Worm (Caenorhabditis elegans) whole organism, L1 larva: ENCODE measurements around the gene F38G1.3.

Experiments
- aha-1 ChIP-seq: fragments of 150-350 bp; optimal IDR thresholded peaks from 2 replicates; lab custom pipeline; 2014; ENCODE audit warnings: missing biosample characterization, missing genetic modification characterization
- ama-1 ChIP-seq: fragments of 150-350 bp; optimal IDR thresholded peaks from 2 replicates; lab custom pipeline; 2014
- blmp-1 ChIP-seq: fragments of 150-350 bp; optimal IDR thresholded peaks from 2 replicates; lab custom pipeline; 2014; ENCODE audit warnings: missing biosample characterization, missing genetic modification characterization
- ceh-63 ChIP-seq: fragments of 200-800 bp; sonication (Bioruptor generic); optimal IDR thresholded peaks from 2 replicates; lab custom pipeline; 2018; ENCODE audit warnings: mild to moderate bottlenecking, missing genetic modification characterization, missing compliant biosample characterization
- ceh-8 ChIP-seq: fragments of 200-800 bp; sonication (Bioruptor generic); optimal IDR thresholded peaks from 2 replicates; lab custom pipeline; 2018; ENCODE audit warnings: mild to moderate bottlenecking, missing genetic modification characterization, moderate library complexity, missing compliant biosample characterization
- ceh-88 ChIP-seq: fragments of 200-800 bp; sonication (Bioruptor generic); IDR thresholded peaks from 2 replicates; pipeline ENCODE4 v1.3.6; 2022; ENCODE audit warnings: missing genetic modification characterization, missing compliant biosample characterization
- ceh-90 ChIP-seq: sonication (generic microtip); optimal IDR thresholded peaks from 2 replicates; lab custom pipeline; 2016; ENCODE audit warnings: missing genetic modification characterization, missing compliant biosample characterization
- ces-1 ChIP-seq: fragments of 150-350 bp; optimal IDR thresholded peaks from 2 replicates; lab custom pipeline; 2014; ENCODE audit warnings: missing biosample characterization, missing genetic modification reagents, missing genetic modification characterization
- dsc-1 ChIP-seq: sonication (generic microtip); optimal IDR thresholded peaks from 2 replicates; lab custom pipeline; 2016; ENCODE audit warnings: mild to moderate bottlenecking, missing genetic modification characterization, missing compliant biosample characterization
- efl-1 ChIP-seq, 4 experiments: fragments of 150-350 bp; optimal IDR thresholded peaks in 3 of 4; peaks in 1 of 4; 1 replicate in 1 of 4; 2 replicates in 3 of 4; lab custom pipeline; 2014; ENCODE audit warnings: missing biosample characterization in 2 of 4, missing genetic modification characterization in 2 of 4, missing genetic modification reagents in 2 of 4
- egl-27 ChIP-seq, 2 experiments: fragments of 150-350 bp in 1 of 2; sonication (generic microtip); optimal IDR thresholded peaks; 3 replicates each; lab custom pipeline; 2017 to 2018; ENCODE audit warnings: missing biosample characterization in 2 of 2, missing genetic modification characterization in 2 of 2, missing genetic modification reagents in 2 of 2
- elt-2 ChIP-seq: sonication (generic microtip); optimal IDR thresholded peaks from 2 replicates; lab custom pipeline; 2016; ENCODE audit warnings: missing genetic modification characterization, mild to moderate bottlenecking, inconsistent platforms, missing compliant biosample characterization, missing genetic modification reagents
- elt-3 ChIP-seq, 6 experiments: fragments of 150-350 bp in 1 of 6; sonication (generic microtip); optimal IDR thresholded peaks; 2 replicates each; lab custom pipeline; 2017 to 2018; ENCODE audit warnings: missing biosample characterization in 6 of 6, missing genetic modification characterization in 6 of 6, inconsistent platforms in 1 of 6
- hlh-4 ChIP-seq: sonication (generic microtip); optimal IDR thresholded peaks from 2 replicates; lab custom pipeline; 2016; ENCODE audit warnings: mild to moderate bottlenecking, missing genetic modification characterization, missing compliant biosample characterization
- hpl-2 ChIP-seq: fragments of 150-350 bp; optimal IDR thresholded peaks from 2 replicates; lab custom pipeline; 2014; ENCODE audit warnings: missing biosample characterization, missing genetic modification reagents, missing genetic modification characterization
- irx-1 ChIP-seq: sonication (generic microtip); optimal IDR thresholded peaks from 2 replicates; lab custom pipeline; 2016; ENCODE audit warnings: missing genetic modification characterization, missing compliant biosample characterization
- lin-13 ChIP-seq: fragments of 150-350 bp; optimal IDR thresholded peaks from 2 replicates; lab custom pipeline; 2014; ENCODE audit warnings: missing biosample characterization, missing genetic modification reagents, missing genetic modification characterization
- lin-14 ChIP-seq: fragments of 200-800 bp; sonication (Bioruptor generic); optimal IDR thresholded peaks from 2 replicates; lab custom pipeline; 2018; ENCODE audit warnings: mild to moderate bottlenecking, missing genetic modification characterization, moderate library complexity, missing compliant biosample characterization
- lin-35 ChIP-seq, 2 experiments: fragments of 150-350 bp; optimal IDR thresholded peaks; 2 replicates each; lab custom pipeline; 2014; ENCODE audit warnings: missing biosample characterization in 2 of 2, missing genetic modification characterization in 2 of 2, missing genetic modification reagents in 2 of 2
- lir-3 ChIP-seq: sonication (generic microtip); optimal IDR thresholded peaks from 2 replicates; lab custom pipeline; 2016; ENCODE audit warnings: mild to moderate bottlenecking, missing genetic modification characterization, moderate library complexity, missing compliant biosample characterization; ENCODE audit not compliant: poor library complexity
- lsy-2 ChIP-seq, 2 experiments: fragments of 150-350 bp; optimal IDR thresholded peaks; 2 replicates each; lab custom pipeline; 2014; ENCODE audit warnings: missing biosample characterization in 2 of 2, missing genetic modification characterization in 2 of 2
- mdl-1 ChIP-seq, 2 experiments: fragments of 150-350 bp; optimal IDR thresholded peaks; 2 replicates each; lab custom pipeline; 2014 to 2017; ENCODE audit warnings: missing biosample characterization in 2 of 2, missing genetic modification characterization in 2 of 2, inconsistent platforms in 1 of 2
- mep-1 ChIP-seq: fragments of 150-350 bp; optimal IDR thresholded peaks from 2 replicates; lab custom pipeline; 2014; ENCODE audit warnings: missing biosample characterization, missing genetic modification characterization
- nhr-11 ChIP-seq: fragments of 150-350 bp; optimal IDR thresholded peaks from 2 replicates; lab custom pipeline; 2014; ENCODE audit warnings: missing biosample characterization, missing genetic modification characterization
- nhr-20 ChIP-seq: sonication (generic microtip); optimal IDR thresholded peaks from 2 replicates; lab custom pipeline; 2016; ENCODE audit warnings: mild to moderate bottlenecking, missing genetic modification characterization, missing compliant biosample characterization
- nhr-28 ChIP-seq: fragments of 150-350 bp; optimal IDR thresholded peaks from 2 replicates; lab custom pipeline; 2014; ENCODE audit warnings: missing biosample characterization, missing genetic modification characterization
- nhr-71 ChIP-seq: sonication (generic microtip); optimal IDR thresholded peaks from 2 replicates; lab custom pipeline; 2016; ENCODE audit warnings: mild to moderate bottlenecking, missing genetic modification characterization, moderate library complexity, missing compliant biosample characterization
- nhr-77 ChIP-seq: fragments of 150-350 bp; optimal IDR thresholded peaks from 2 replicates; lab custom pipeline; 2014; ENCODE audit warnings: missing biosample characterization, missing genetic modification characterization
- nhr-85 ChIP-seq: sonication (generic microtip); peaks from one replicate; lab custom pipeline; 2016; ENCODE audit warnings: missing genetic modification characterization, inconsistent platforms, missing compliant biosample characterization
- nhr-90 ChIP-seq: sonication (generic microtip); optimal IDR thresholded peaks from 2 replicates; lab custom pipeline; 2016; ENCODE audit warnings: mild to moderate bottlenecking, missing genetic modification characterization, missing compliant biosample characterization; ENCODE audit not compliant: poor library complexity
- pag-3 ChIP-seq: sonication (generic microtip); optimal IDR thresholded peaks from 2 replicates; lab custom pipeline; 2017; ENCODE audit warnings: missing genetic modification characterization, mild to moderate bottlenecking, missing compliant biosample characterization, antibody characterized with exemption, borderline replicate concordance; ENCODE audit not compliant: insufficient read depth
- pax-3 ChIP-seq: fragments of 200-800 bp; sonication (Bioruptor generic); optimal IDR thresholded peaks from 2 replicates; lab custom pipeline; 2018; ENCODE audit warnings: mild to moderate bottlenecking, missing genetic modification characterization, moderate library complexity, missing compliant biosample characterization
- rnt-1 ChIP-seq: sonication (generic microtip); optimal IDR thresholded peaks from 2 replicates; lab custom pipeline; 2016; ENCODE audit warnings: mild to moderate bottlenecking, missing genetic modification characterization, moderate library complexity, missing compliant biosample characterization
- snpc-4 ChIP-seq: fragments of 150-350 bp; optimal IDR thresholded peaks from 2 replicates; lab custom pipeline; 2014; ENCODE audit warnings: missing biosample characterization, missing genetic modification characterization
- snu-23 ChIP-seq: sonication (generic microtip); optimal IDR thresholded peaks from 2 replicates; lab custom pipeline; 2016; ENCODE audit warnings: missing genetic modification characterization, missing compliant biosample characterization
- sox-4 ChIP-seq: sonication (generic microtip); optimal IDR thresholded peaks from 2 replicates; lab custom pipeline; 2016; ENCODE audit warnings: missing genetic modification characterization, missing compliant biosample characterization
- sptf-1 ChIP-seq: fragments of 150-350 bp; optimal IDR thresholded peaks from 2 replicates; lab custom pipeline; 2014; ENCODE audit warnings: missing biosample characterization, missing genetic modification characterization
- swsn-7 ChIP-seq: sonication (generic microtip); optimal IDR thresholded peaks from 2 replicates; lab custom pipeline; 2016; ENCODE audit warnings: missing genetic modification characterization, missing compliant biosample characterization
- unc-130 ChIP-seq: fragments of 150-350 bp; optimal IDR thresholded peaks from 2 replicates; lab custom pipeline; 2017; ENCODE audit warnings: missing biosample characterization, missing genetic modification characterization, inconsistent platforms
- unc-62 ChIP-seq: fragments of 150-350 bp; optimal IDR thresholded peaks from 2 replicates; lab custom pipeline; 2014; ENCODE audit warnings: missing biosample characterization, missing genetic modification reagents, missing genetic modification characterization
- unc-98 ChIP-seq: fragments of 200-800 bp; sonication (Bioruptor generic); IDR thresholded peaks from 2 replicates; pipeline ENCODE4 v1.3.6; 2022; ENCODE audit warnings: missing genetic modification characterization, missing compliant biosample characterization
- vab-15 ChIP-seq: sonication (generic microtip); optimal IDR thresholded peaks from 2 replicates; lab custom pipeline; 2017; ENCODE audit warnings: missing genotype, mild to moderate bottlenecking, missing genetic modification characterization, missing compliant biosample characterization
- xbp-1 ChIP-seq: sonication (generic microtip); optimal IDR thresholded peaks from 2 replicates; lab custom pipeline; 2016; ENCODE audit warnings: missing genetic modification characterization, missing compliant biosample characterization
- ztf-4 ChIP-seq: fragments of 150-350 bp; optimal IDR thresholded peaks from 2 replicates; lab custom pipeline; 2014; ENCODE audit warnings: missing biosample characterization, missing genetic modification characterization

Gene F38G1.3

ce11 chrX:489635-490105 is 13.3 kb downstream of the F38G1.3 start, which contains the start of gene egl-17 (continued):
- TF ChIP-seq xbp-1 (tag; lab: Kevin White, UChicago) (peak; percentile 44), unc-98 (GFP tag; lab: Robert Waterston, UW) (0 out of 2 replicates have a peak, but pooled peaks have one; percentile 23), pax-3 (tag; lab: Kevin White, UChicago) (peak; percentile 59), egl-27 (tag; optimal IDR thresholded peaks at IDR 0.05; lab: Kevin White, UChicago) (no peak), sptf-1 (tag; lab: Kevin White, UChicago) (no peak), vab-15 (tag; lab: Kevin White, UChicago) (peak; percentile 44), ceh-88 (peak; percentile 48; the same call in 1 of the 2 replicates), nhr-77 (tag; lab: Kevin White, UChicago) (peak; percentile 23)

ce11 chrX:492919-493318 is 16.6 kb downstream of the F38G1.3 start, which contains the start of gene B0310.1:
Gene B0310.1, plus strand, starts transcription at chrX:493228.
- TF ChIP-seq ces-1 (no peak), lsy-2 (tag; optimal IDR thresholded peaks at IDR 0.05; lab: Kevin White, UChicago) (peak in 1 of 2 experiments; percentile 3), swsn-7 (no peak), pag-3 (tag; lab: Kevin White, UChicago) (peak; percentile 98), irx-1 (no peak), dsc-1 (tag; lab: Kevin White, UChicago) (peak; percentile 33), lin-14 (GFP tag; lab: Kevin White, UChicago) (peak; percentile 51), snu-23 (GFP tag; lab: Kevin White, UChicago) (peak; percentile 40), rnt-1 (tag; lab: Kevin White, UChicago) (peak; percentile 53), nhr-71 (tag; lab: Kevin White, UChicago) (peak; percentile 31)

ce11 chrX:496795-497194 is 20.4 kb downstream of the F38G1.3 start:
- TF ChIP-seq efl-1 (optimal IDR thresholded peaks at IDR 0.05; lab: Kevin White, UChicago): no peak
- TF ChIP-seq efl-1 (GFP tag; optimal IDR thresholded peaks at IDR 0.05 in 1 of 2; lab: Kevin White, UChicago): no peak
- TF ChIP-seq snpc-4 (tag; lab: Kevin White, UChicago): peak; percentile 42
- TF ChIP-seq, all 84 proteins: peak for 1

- TF ChIP-seq snu-23 (GFP tag; lab: Kevin White, UChicago) (peak; percentile 28), hlh-4 (tag; lab: Kevin White, UChicago) (no peak), nhr-77 (tag; lab: Kevin White, UChicago) (no peak), nhr-20 (tag; lab: Kevin White, UChicago) (peak; percentile 14), lin-13 (no peak), pag-3 (tag; lab: Kevin White, UChicago) (no peak), sptf-1 (tag; lab: Kevin White, UChicago) (no peak), unc-62 (no peak), elt-3 (tag; optimal IDR thresholded peaks at IDR 0.05; lab: Kevin White, UChicago) (peak in 4 of 6 experiments; percentile 39 to 81 (median 62)), elt-2 (no peak), nhr-28 (tag; lab: Kevin White, UChicago) (no peak), hpl-2 (no peak), irx-1 (no peak), ama-1 (lab: Kevin White, UChicago) (no peak), lin-14 (GFP tag; lab: Kevin White, UChicago) (peak; percentile 72), lsy-2 (tag; optimal IDR thresholded peaks at IDR 0.05; lab: Kevin White, UChicago) (peak in 1 of 2 experiments; percentile 43), nhr-90 (tag; lab: Kevin White, UChicago) (peak; percentile 58), aha-1 (tag; lab: Kevin White, UChicago) (no peak), snpc-4 (tag; lab: Kevin White, UChicago) (no peak), vab-15 (tag; lab: Kevin White, UChicago) (peak; percentile 51), mdl-1 (tag; optimal IDR thresholded peaks at IDR 0.05; lab: Kevin White, UChicago) (peak in 1 of 2 experiments; percentile 9), ceh-8 (GFP tag; lab: Kevin White, UChicago) (no peak), nhr-11 (tag; lab: Kevin White, UChicago) (no peak), unc-130 (tag; lab: Kevin White, UChicago) (no peak), lir-3 (tag; lab: Kevin White, UChicago) (no peak), nhr-71 (tag; lab: Kevin White, UChicago) (peak; percentile 14), blmp-1 (tag; lab: Kevin White, UChicago) (peak; percentile 81), nhr-85 (tag; lab: Kevin White, UChicago) (peak; percentile 85), lin-35 (GFP tag; optimal IDR thresholded peaks at IDR 0.05; lab: Kevin White, UChicago) (peak in 1 of 2 experiments; percentile 17), ceh-90 (tag; lab: Kevin White, UChicago) (no peak), mep-1 (tag; lab: Kevin White, UChicago) (peak; percentile 17), egl-27 (tag; optimal IDR thresholded peaks at IDR 0.05; lab: Kevin White, UChicago) (no peak), ceh-63 (GFP tag; lab: Kevin White, UChicago) (no peak), ztf-4 (tag; lab: Kevin White, UChicago) (no peak), sox-4 (tag; lab: Kevin White, UChicago) (no peak)
Observed at ce11 chrX:498640-499039, 22.3 kb downstream of the F38G1.3 start.
